Fruit fly (Drosophila melanogaster): Measurements from ENCODE around the gene shps.
A peak's percentile ranks its signal among the peaks of the same experiment; 100 is the strongest.

shps gene

DNA sequence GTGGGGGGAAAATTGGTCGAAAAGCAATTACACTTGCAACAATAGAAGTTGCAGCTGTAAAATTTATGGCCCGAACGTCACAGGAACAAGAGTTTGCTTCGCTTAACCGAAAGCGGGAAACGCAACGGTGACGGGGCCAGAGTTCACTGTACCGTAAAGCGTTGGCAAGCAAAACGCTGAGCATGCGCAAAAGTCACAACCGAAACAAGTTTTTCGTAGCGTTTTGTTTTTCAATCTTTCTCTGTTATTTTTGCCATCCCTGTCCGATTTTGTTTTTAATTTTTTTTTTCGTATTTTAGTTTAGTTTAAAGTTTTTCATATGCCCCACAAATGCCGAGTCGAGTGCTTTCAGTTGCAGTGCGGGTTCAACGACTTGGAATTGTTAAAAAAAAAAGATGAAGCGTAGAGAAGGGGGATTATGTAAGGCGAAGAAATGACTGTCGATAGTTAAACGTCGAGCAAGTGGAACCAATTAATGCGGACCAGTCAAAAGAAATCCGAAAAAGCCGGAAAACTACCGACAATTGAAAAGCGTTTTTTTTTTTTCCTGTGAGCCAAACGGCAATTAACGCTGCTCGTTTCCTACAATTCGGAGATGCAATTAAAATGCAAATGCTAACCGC lies 11.7 kb upstream of the shps start (continued):
- TF ChIP-seq gcm2 (GFP tag; optimal IDR thresholded peaks at IDR 0.05) (no peak), Pdp1 (GFP tag; optimal IDR thresholded peaks at IDR 0.05) (peak in 1 of 2 experiments; percentile 55), grau (tag; optimal IDR thresholded peaks at IDR 0.05) (peak; percentile 72), B-H2 (GFP tag; optimal IDR thresholded peaks at IDR 0.05) (no peak), ara (GFP tag; IDR thresholded peaks at IDR 0.05) (no peak), CG7372 (GFP tag; IDR thresholded peaks at IDR 0.05) (no peak), croc (GFP tag; conservative IDR thresholded peaks at IDR 0.05) (no peak)

- TF ChIP-seq CG7556 (GFP tag; optimal IDR thresholded peaks at IDR 0.05): no peak
- no peak for TF ChIP-seq fd64A (GFP tag; optimal IDR thresholded peaks at IDR 0.05)
- no peak for TF ChIP-seq CG8290 (GFP tag; optimal IDR thresholded peaks at IDR 0.05)
- TF ChIP-seq CG8290 (tag; optimal IDR thresholded peaks at IDR 0.05): no peak
- TF ChIP-seq ci (GFP tag; IDR thresholded peaks at IDR 0.05): peak; percentile 61; the same call in 1 of the 3 replicates
- TF ChIP-seq exex (tag; optimal IDR thresholded peaks at IDR 0.05): peak; percentile 85
- TF ChIP-seq CG11695 (GFP tag; IDR thresholded peaks at IDR 0.05): no peak
- no peak for TF ChIP-seq Doc2 (GFP tag; IDR thresholded peaks at IDR 0.05)
- TF ChIP-seq CG15269 (tag; optimal IDR thresholded peaks at IDR 0.05): peak; percentile 1
- TF ChIP-seq tup (GFP tag; optimal IDR thresholded peaks at IDR 0.05): no peak
- no peak for TF ChIP-seq ranshi (GFP tag; IDR thresholded peaks at IDR 0.05)
- no peak for TF ChIP-seq Lpt (GFP tag; optimal IDR thresholded peaks at IDR 0.05)
- TF ChIP-seq Ssrp (tag; optimal IDR thresholded peaks at IDR 0.05): no peak
- no peak for TF ChIP-seq CG1647 (GFP tag; optimal IDR thresholded peaks at IDR 0.05)
- TF ChIP-seq btn (GFP tag; optimal IDR thresholded peaks at IDR 0.05): no peak
- no peak for TF ChIP-seq CG12299 (tag; optimal IDR thresholded peaks at IDR 0.05)
- TF ChIP-seq Rx (GFP tag; IDR thresholded peaks at IDR 0.05): no peak
- peak; percentile 5 for TF ChIP-seq caup (GFP tag; optimal IDR thresholded peaks at IDR 0.05; ENCODE audit: severe bottlenecking)
- TF ChIP-seq lilli (GFP tag; optimal IDR thresholded peaks at IDR 0.05): no peak
- peak; percentile 40 for TF ChIP-seq wek (GFP tag; optimal IDR thresholded peaks at IDR 0.05)
- peak; percentile 47; the same call in 1 of the 2 replicates for TF ChIP-seq GATAe (GFP tag; conservative IDR thresholded peaks at IDR 0.05)
- TF ChIP-seq twi (tag; optimal IDR thresholded peaks at IDR 0.05): peak; percentile 99
- no peak for TF ChIP-seq hbn (GFP tag; IDR thresholded peaks at IDR 0.05; ENCODE audit: partially characterized antibody)
- peak in 1 of 2 experiments; percentile 1 for TF ChIP-seq Hr78 (GFP tag; optimal IDR thresholded peaks at IDR 0.05)
- no peak for TF ChIP-seq Fer3 (tag; optimal IDR thresholded peaks at IDR 0.05)
- no peak for TF ChIP-seq CG10274 (GFP tag; optimal IDR thresholded peaks at IDR 0.05)
- no peak for TF ChIP-seq trem (tag; optimal IDR thresholded peaks at IDR 0.05)
- no peak for TF ChIP-seq nom (GFP tag; optimal IDR thresholded peaks at IDR 0.05)
- TF ChIP-seq Xrp1 (GFP tag; IDR thresholded peaks at IDR 0.05): no peak
- peak; percentile 5 for TF ChIP-seq ATbp (GFP tag; optimal IDR thresholded peaks at IDR 0.05)
- TF ChIP-seq Fer2 (tag; optimal IDR thresholded peaks at IDR 0.05): no peak
- no peak for TF ChIP-seq Sox100B (GFP tag; optimal IDR thresholded peaks at IDR 0.05)
- no peak for TF ChIP-seq CG7963 (GFP tag; IDR thresholded peaks at IDR 0.05; ENCODE audit: partially characterized antibody)
- no peak for TF ChIP-seq Hsf (GFP tag; optimal IDR thresholded peaks at IDR 0.05)
- TF ChIP-seq psq (GFP tag; optimal IDR thresholded peaks at IDR 0.05): no peak
- no peak for TF ChIP-seq sc (optimal IDR thresholded peaks at IDR 0.05)
- TF ChIP-seq sc (GFP tag; optimal IDR thresholded peaks at IDR 0.05): no peak
- TF ChIP-seq CG6175 (GFP tag; IDR thresholded peaks at IDR 0.05): no peak
- TF ChIP-seq sd (tag; optimal IDR thresholded peaks at IDR 0.05): peak; percentile 51
- no peak for TF ChIP-seq HmgZ (tag; optimal IDR thresholded peaks at IDR 0.05)
- no peak for TF ChIP-seq Hand (GFP tag; optimal IDR thresholded peaks at IDR 0.05)
- TF ChIP-seq CG4328 (GFP tag; optimal IDR thresholded peaks at IDR 0.05): no peak
Observed at dm6 chr3R:24268293-24268692, 11.1 kb upstream of the shps start.

Data from whole organism, embryonic.